Fruit fly (Drosophila melanogaster): ENCODE results near the gene CG34164.

Gene CG34164

DNA sequence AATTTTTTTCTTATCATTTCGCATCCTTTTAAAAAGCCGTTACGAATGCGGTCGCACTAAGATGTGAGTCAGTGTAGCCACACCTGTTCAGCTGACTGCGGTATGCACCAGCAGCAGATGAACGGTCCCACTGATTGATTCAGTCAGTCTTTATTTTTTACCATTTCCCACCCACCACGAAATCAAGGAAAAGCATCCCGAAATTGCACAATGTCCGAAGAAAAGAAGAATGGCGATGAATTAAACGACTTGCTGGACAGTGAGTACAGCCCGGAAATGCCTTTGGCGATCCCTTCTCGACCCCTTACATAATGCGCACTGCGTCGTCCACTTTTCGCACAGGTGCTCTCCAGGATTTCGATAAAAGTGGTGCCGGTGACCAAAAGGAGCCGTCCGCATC is 37.5 kb downstream of the CG34164 start (continued):
- TF ChIP-seq trem (tag; optimal IDR thresholded peaks at IDR 0.05) (peak; percentile 53), nmo (GFP tag; optimal IDR thresholded peaks at IDR 0.05) (peak; percentile 32), phol (tag; optimal IDR thresholded peaks at IDR 0.05) (peak; percentile 42), CG17912 (GFP tag; optimal IDR thresholded peaks at IDR 0.05) (peak; percentile 15), H15 (GFP tag; IDR thresholded peaks at IDR 0.05) (no peak), CTCF (GFP tag; optimal IDR thresholded peaks at IDR 0.05) (peak; percentile 21), CG10267 (tag; optimal IDR thresholded peaks at IDR 0.05) (peak; percentile 58), Elba2 (GFP tag; optimal IDR thresholded peaks at IDR 0.05) (no peak), pho (GFP tag; optimal IDR thresholded peaks at IDR 0.05) (peak; percentile 1), CG9817 (tag; optimal IDR thresholded peaks at IDR 0.05) (no peak), CG4854 (GFP tag; optimal IDR thresholded peaks at IDR 0.05) (no peak), CG33213 (GFP tag; optimal IDR thresholded peaks at IDR 0.05) (peak; percentile 44), CG42726 (GFP tag; IDR thresholded peaks at IDR 0.05; ENCODE audit: partially characterized antibody) (peak; percentile 8; the same call in 1 of the 2 replicates), Dp (GFP tag; optimal IDR thresholded peaks at IDR 0.05) (peak; percentile 75), Spps (tag; optimal IDR thresholded peaks at IDR 0.05) (no peak), CoRest (tag; optimal IDR thresholded peaks at IDR 0.05) (peak; percentile 56), stc (GFP tag; IDR thresholded peaks at IDR 0.05) (no peak), CG8765 (GFP tag; IDR thresholded peaks at IDR 0.05) (no peak), Ravus (GFP tag; IDR thresholded peaks at IDR 0.05) (no peak), knrl (GFP tag; IDR thresholded peaks at IDR 0.05; ENCODE audit: partially characterized antibody) (peak; percentile 24; the same call in 1 of the 3 replicates), CG6689 (GFP tag; IDR thresholded peaks at IDR 0.05) (no peak), nerfin-2 (GFP tag; IDR thresholded peaks at IDR 0.05; ENCODE audit: partially characterized antibody) (no peak), HmgZ (tag; optimal IDR thresholded peaks at IDR 0.05) (peak; percentile 69), CG2678 (tag; optimal IDR thresholded peaks at IDR 0.05) (no peak), crp (GFP tag; optimal IDR thresholded peaks at IDR 0.05) (peak in 1 of 2 experiments; percentile 45), sd (tag; optimal IDR thresholded peaks at IDR 0.05) (no peak), CG12104 (GFP tag; optimal IDR thresholded peaks at IDR 0.05) (no peak), tna (GFP tag; IDR thresholded peaks at IDR 0.05; ENCODE audit: partially characterized antibody) (peak; percentile 47; the same call in 1 of the 2 replicates), tx (GFP tag; optimal IDR thresholded peaks at IDR 0.05) (no peak), gsb-n (tag; optimal IDR thresholded peaks at IDR 0.05) (no peak), chinmo (GFP tag; IDR thresholded peaks at IDR 0.05; ENCODE audit: partially characterized antibody) (no peak), MESR4 (GFP tag; optimal IDR thresholded peaks at IDR 0.05) (peak; percentile 78), nom (GFP tag; optimal IDR thresholded peaks at IDR 0.05) (no peak), caup (GFP tag; optimal IDR thresholded peaks at IDR 0.05; ENCODE audit: severe bottlenecking) (no peak), MBD-R2 (GFP tag; IDR thresholded peaks at IDR 0.05) (peak; percentile 60), CG3847 (GFP tag; IDR thresholded peaks at IDR 0.05) (peak; percentile 58), sr (GFP tag; IDR thresholded peaks at IDR 0.05) (peak; percentile 4; the same call in 1 of the 3 replicates), NfI (GFP tag; optimal IDR thresholded peaks at IDR 0.05) (peak; percentile 7), CG3726 (GFP tag; IDR thresholded peaks at IDR 0.05) (no peak), CG1603 (tag; optimal IDR thresholded peaks at IDR 0.05) (peak; percentile 74), gfzf (GFP tag; optimal IDR thresholded peaks at IDR 0.05) (peak; percentile 90), Awh (GFP tag; IDR thresholded peaks at IDR 0.05) (no peak), bbx (GFP tag; IDR thresholded peaks at IDR 0.05; ENCODE audit: partially characterized antibody) (peak; percentile 44), stwl (tag; optimal IDR thresholded peaks at IDR 0.05) (peak; percentile 85), CG34422 (GFP tag; IDR thresholded peaks at IDR 0.05) (peak; percentile 50; the same call in 1 of the 3 replicates), CG12219 (GFP tag; optimal IDR thresholded peaks at IDR 0.05) (no peak), tup (GFP tag; optimal IDR thresholded peaks at IDR 0.05) (no peak), CG15696 (tag; optimal IDR thresholded peaks at IDR 0.05) (no peak), vnd (GFP tag; IDR thresholded peaks at IDR 0.05; ENCODE audit: partially characterized antibody) (no peak), YL-1 (GFP tag; optimal IDR thresholded peaks at IDR 0.05) (peak; percentile 72)
